Worm (Caenorhabditis elegans): ENCODE measurements around the gene T02E9.6.

DNA sequence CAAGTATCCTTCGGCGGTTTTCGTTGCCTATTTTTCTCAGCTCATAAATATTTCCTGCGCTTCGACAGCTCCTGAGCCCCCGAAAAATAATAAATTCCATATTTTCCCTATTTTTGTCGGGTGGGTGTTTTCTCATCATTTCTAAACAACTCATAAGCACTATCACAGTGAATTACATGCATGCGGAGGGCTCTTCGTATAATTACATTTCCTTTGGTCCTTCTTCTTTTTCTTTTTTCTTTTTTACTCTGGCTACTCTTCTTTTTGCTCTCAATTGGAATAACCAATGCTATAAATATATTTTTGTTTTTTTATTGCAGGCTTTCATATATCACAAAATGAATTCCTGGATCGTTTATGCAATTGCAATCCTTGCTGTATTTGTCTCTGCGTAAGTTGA, 7.8 kb upstream of the T02E9.6 start, which contains the start of gene T02E9.5:
- TF ChIP-seq snpc-4 (tag; optimal IDR thresholded peaks at IDR 0.05): no peak
- no peak for TF ChIP-seq mes-2 (tag; optimal IDR thresholded peaks at IDR 0.05; ENCODE audit: poor library complexity, severe bottlenecking)
- no peak for TF ChIP-seq snpc-1.2 (GFP tag; IDR thresholded peaks at IDR 0.05)
- TF ChIP-seq nhr-10 (tag; optimal IDR thresholded peaks at IDR 0.05): no peak
- no peak for TF ChIP-seq nhr-76 (tag; optimal IDR thresholded peaks at IDR 0.05)
- TF ChIP-seq pha-4 (GFP tag; IDR thresholded peaks at IDR 0.05): no peak
- no peak for TF ChIP-seq pha-4 (tag; optimal IDR thresholded peaks at IDR 0.05)
- no peak for TF ChIP-seq set-16 (GFP tag; IDR thresholded peaks at IDR 0.05)

All from whole organism, L4 larva.